Fruit fly (Drosophila melanogaster) whole organism, wandering third instar larva: ENCODE results near the gene CG6055.
A peak's percentile ranks its signal among the peaks of the same experiment; 100 is the strongest.

Source experiments
- Abd-B ChIP-seq: fragments of >200 bp; optimal IDR thresholded peaks from 2 replicates; lab custom pipeline; 2017; ENCODE audit warnings: missing biosample characterization, missing genetic modification characterization
- CG32264 ChIP-seq: fragments of 200-800 bp; sonication (Bioruptor generic); optimal IDR thresholded peaks from 2 replicates; lab custom pipeline; 2016; ENCODE audit warnings: missing biosample characterization, missing genetic modification characterization
- CG9705 ChIP-seq: fragments of 200-800 bp; sonication (Bioruptor generic); optimal IDR thresholded peaks from 2 replicates; lab custom pipeline; 2018; ENCODE audit warnings: missing biosample characterization, mild to moderate bottlenecking, missing genetic modification characterization
- CrebA ChIP-seq: fragments of 200-800 bp; sonication (Bioruptor generic); optimal IDR thresholded peaks from 2 replicates; lab custom pipeline; 2016; ENCODE audit warnings: missing biosample characterization, mild to moderate bottlenecking, missing genetic modification characterization, borderline replicate concordance
- Dif ChIP-seq: fragments of 200-275, 200-300 bp; sonication (Bioruptor generic); optimal IDR thresholded peaks from 2 replicates; lab custom pipeline; 2018; ENCODE audit warnings: missing biosample characterization, missing genetic modification characterization; ENCODE audit not compliant: partially characterized antibody
- GATAd ChIP-seq: sonication (Bioruptor generic); optimal IDR thresholded peaks from 2 replicates; lab custom pipeline; 2016; ENCODE audit warnings: missing biosample characterization, missing genetic modification characterization
- HLH106 ChIP-seq: fragments of 200-800 bp; optimal IDR thresholded peaks from 3 replicates; lab custom pipeline; 2019; ENCODE audit warnings: missing biosample characterization, mild to moderate bottlenecking, missing genetic modification characterization, moderate library complexity
- Hnf4 ChIP-seq: fragments of 200-800 bp; sonication (Bioruptor generic); optimal IDR thresholded peaks from 2 replicates; lab custom pipeline; 2016; ENCODE audit warnings: missing biosample characterization, mild to moderate bottlenecking, missing genetic modification characterization
- Hr83 ChIP-seq: fragments of 200-300 bp; sonication (Bioruptor generic); optimal IDR thresholded peaks from 2 replicates; lab custom pipeline; 2016; ENCODE audit warnings: missing biosample characterization, mild to moderate bottlenecking, missing genetic modification characterization, moderate library complexity; ENCODE audit not compliant: poor library complexity, severe bottlenecking
- Jra ChIP-seq: sonication (Bioruptor generic); optimal IDR thresholded peaks from 2 replicates; lab custom pipeline; 2016; ENCODE audit warnings: missing biosample characterization, missing genetic modification characterization
- Mio ChIP-seq: sonication (Bioruptor generic); optimal IDR thresholded peaks from 2 replicates; lab custom pipeline; 2016; ENCODE audit warnings: missing biosample characterization, missing genetic modification characterization
- Myc ChIP-seq: fragments of >200 bp; optimal IDR thresholded peaks from 2 replicates; lab custom pipeline; 2017
- N ChIP-seq: fragments of >200 bp; optimal IDR thresholded peaks from 2 replicates; lab custom pipeline; 2018; ENCODE audit warnings: missing biosample characterization, missing external identifiers, missing genetic modification characterization
- OdsH ChIP-seq: fragments of 200-800 bp; sonication (Bioruptor generic); optimal IDR thresholded peaks from 2 replicates; lab custom pipeline; 2016; ENCODE audit warnings: missing biosample characterization, mild to moderate bottlenecking, missing genetic modification characterization
- Rel ChIP-seq, 2 experiments: fragments of 200-800 bp; sonication (Bioruptor generic) in 1 of 2; optimal IDR thresholded peaks; 2 replicates in 1 of 2; 3 replicates in 1 of 2; lab custom pipeline; 2016 to 2019; ENCODE audit warnings: mild to moderate bottlenecking in 2 of 2, missing biosample characterization in 2 of 2, missing genetic modification characterization in 2 of 2, moderate library complexity in 1 of 2
- Vsx2 ChIP-seq: fragments of 200-300, 225-300 bp; sonication (Bioruptor generic); optimal IDR thresholded peaks from 2 replicates; lab custom pipeline; 2018; ENCODE audit warnings: missing biosample characterization, missing genetic modification characterization; ENCODE audit not compliant: partially characterized antibody
- br ChIP-seq: fragments of 200-800 bp; sonication (Bioruptor generic); optimal IDR thresholded peaks from 2 replicates; lab custom pipeline; 2016; ENCODE audit warnings: missing biosample characterization, missing genetic modification characterization
- dmrt93B ChIP-seq: fragments of 200-800 bp; sonication (Bioruptor generic); optimal IDR thresholded peaks from 2 replicates; lab custom pipeline; 2018; ENCODE audit warnings: missing biosample characterization, mild to moderate bottlenecking, missing genetic modification characterization
- dsf ChIP-seq: sonication (Bioruptor generic); optimal IDR thresholded peaks from 2 replicates; lab custom pipeline; 2016; ENCODE audit warnings: missing biosample characterization, missing genetic modification characterization, borderline replicate concordance
- ey ChIP-seq: fragments of 200-800 bp; sonication (Bioruptor generic); optimal IDR thresholded peaks from 2 replicates; lab custom pipeline; 2016; ENCODE audit warnings: missing biosample characterization, missing genetic modification characterization
- foxo ChIP-seq, 2 experiments: fragments of 200-800 bp; sonication (Bioruptor generic); optimal IDR thresholded peaks; 2 replicates in 1 of 2; 3 replicates in 1 of 2; lab custom pipeline; 2016 to 2017; ENCODE audit warnings: missing biosample characterization in 2 of 2, missing genetic modification characterization in 2 of 2
- fru ChIP-seq: fragments of 200-800 bp; sonication (Bioruptor generic); optimal IDR thresholded peaks from 3 replicates; lab custom pipeline; 2016; ENCODE audit warnings: missing biosample characterization, mild to moderate bottlenecking, missing genetic modification characterization
- h ChIP-seq: fragments of 200-800 bp; sonication (Bioruptor generic); optimal IDR thresholded peaks from 3 replicates; lab custom pipeline; 2016; ENCODE audit warnings: missing biosample characterization, mild to moderate bottlenecking, missing genetic modification characterization
- jim ChIP-seq: fragments of 175-275, 200-325 bp; sonication (Bioruptor generic); optimal IDR thresholded peaks from 2 replicates; lab custom pipeline; 2016; ENCODE audit warnings: missing biosample characterization, mild to moderate bottlenecking, missing genetic modification characterization
- lola ChIP-seq: fragments of >200 bp; optimal IDR thresholded peaks from 2 replicates; lab custom pipeline; 2017; ENCODE audit warnings: missing biosample characterization, missing genetic modification characterization
- pan ChIP-seq: fragments of >200 bp; optimal IDR thresholded peaks from 2 replicates; lab custom pipeline; 2017
- psq ChIP-seq: fragments of 200-800 bp; sonication (Bioruptor generic); optimal IDR thresholded peaks from 3 replicates; lab custom pipeline; 2017; ENCODE audit warnings: missing biosample characterization, mild to moderate bottlenecking, missing genetic modification characterization, moderate library complexity
- rgr ChIP-seq: fragments of 200-800 bp; sonication (Bioruptor generic); optimal IDR thresholded peaks from 3 replicates; lab custom pipeline; 2016; ENCODE audit warnings: missing biosample characterization, mild to moderate bottlenecking, missing genetic modification characterization
- sage ChIP-seq: fragments of 200-800 bp; sonication (Bioruptor generic); optimal IDR thresholded peaks from 2 replicates; lab custom pipeline; 2016; ENCODE audit warnings: missing biosample characterization, mild to moderate bottlenecking, missing genetic modification characterization
- sv ChIP-seq: fragments of 200-800 bp; sonication (Bioruptor generic); optimal IDR thresholded peaks from 3 replicates; lab custom pipeline; 2016; ENCODE audit warnings: missing biosample characterization, missing genetic modification characterization
- tai ChIP-seq: sonication (Bioruptor generic); optimal IDR thresholded peaks from 2 replicates; lab custom pipeline; 2016; ENCODE audit warnings: missing biosample characterization, missing genetic modification characterization
- usp ChIP-seq: fragments of >200 bp; optimal IDR thresholded peaks from 2 replicates; lab custom pipeline; 2017; ENCODE audit warnings: missing biosample characterization, missing genetic modification characterization
- woc ChIP-seq: sonication (Bioruptor generic); optimal IDR thresholded peaks from 2 replicates; lab custom pipeline; 2016; ENCODE audit warnings: missing biosample characterization, mild to moderate bottlenecking, missing genetic modification characterization

The CG6055 gene

dm6 chr2L:7492508-7492907, 26.2 kb downstream of the CG6055 start:
- TF ChIP-seq sage (GFP tag; lab: Kevin White, UChicago) (no peak), br (no peak), woc (GFP tag; lab: Kevin White, UChicago) (no peak), ey (GFP tag; lab: Kevin White, UChicago) (no peak), tai (GFP tag; lab: Kevin White, UChicago) (no peak), Hnf4 (no peak), HLH106 (tag; lab: Kevin White, UChicago) (no peak), pan (lab: Kevin White, UChicago) (no peak), Rel (GFP tag; optimal IDR thresholded peaks at IDR 0.05; lab: Kevin White, UChicago) (no peak), Rel (tag; optimal IDR thresholded peaks at IDR 0.05; lab: Kevin White, UChicago) (no peak), Vsx2 (GFP tag; lab: Kevin White, UChicago) (no peak), CrebA (GFP tag; lab: Kevin White, UChicago) (no peak), Dif (GFP tag; lab: Kevin White, UChicago) (no peak), h (no peak), OdsH (GFP tag; lab: Kevin White, UChicago) (no peak), fru (GFP tag; lab: Kevin White, UChicago) (no peak)
- TF ChIP-seq, all 38 proteins: peak for 0

- TF ChIP-seq fru (GFP tag; lab: Kevin White, UChicago) (no peak), Rel (GFP tag; optimal IDR thresholded peaks at IDR 0.05; lab: Kevin White, UChicago) (no peak), Rel (tag; optimal IDR thresholded peaks at IDR 0.05; lab: Kevin White, UChicago) (no peak), CG32264 (no peak), OdsH (GFP tag; lab: Kevin White, UChicago) (no peak), N (GFP tag; lab: Kevin White, UChicago) (no peak), Hnf4 (peak; percentile 25), Hr83 (GFP tag; lab: Kevin White, UChicago) (peak; percentile 46), woc (GFP tag; lab: Kevin White, UChicago) (no peak), Dif (GFP tag; lab: Kevin White, UChicago) (no peak), pan (lab: Kevin White, UChicago) (no peak), br (no peak), Abd-B (GFP tag; lab: Kevin White, UChicago) (no peak), sage (GFP tag; lab: Kevin White, UChicago) (no peak), jim (GFP tag; lab: Kevin White, UChicago) (peak; percentile 3), h (peak; percentile 1), HLH106 (tag; lab: Kevin White, UChicago) (no peak), Vsx2 (GFP tag; lab: Kevin White, UChicago) (no peak), rgr (peak; percentile 3), usp (GFP tag; lab: Kevin White, UChicago) (no peak), sv (GFP tag; lab: Kevin White, UChicago) (no peak), foxo (GFP tag; optimal IDR thresholded peaks at IDR 0.05; lab: Kevin White, UChicago) (no peak), Mio (GFP tag; lab: Kevin White, UChicago) (no peak), CG9705 (GFP tag; lab: Kevin White, UChicago) (no peak), CrebA (GFP tag; lab: Kevin White, UChicago) (no peak), psq (no peak), Jra (GFP tag; lab: Kevin White, UChicago) (no peak), tai (GFP tag; lab: Kevin White, UChicago) (peak; percentile 2)
Observed at dm6 chr2L:7493444-7493843, 27.1 kb downstream of the CG6055 start.

dm6 chr2L:7494341-7495293, 28.3 kb downstream of the CG6055 start:
- TF ChIP-seq woc (GFP tag; lab: Kevin White, UChicago) (no peak), psq (no peak), tai (GFP tag; lab: Kevin White, UChicago) (peak; percentile 42), br (no peak), foxo (GFP tag; optimal IDR thresholded peaks at IDR 0.05; lab: Kevin White, UChicago) (peak in 1 of 2 experiments; percentile 6), dsf (no peak), fru (GFP tag; lab: Kevin White, UChicago) (peak; percentile 10), sv (GFP tag; lab: Kevin White, UChicago) (peak; percentile 25), Vsx2 (GFP tag; lab: Kevin White, UChicago) (no peak), dmrt93B (GFP tag; lab: Kevin White, UChicago) (no peak), lola (GFP tag; lab: Kevin White, UChicago) (no peak), Hr83 (GFP tag; lab: Kevin White, UChicago) (no peak), h (peak; percentile 3), jim (GFP tag; lab: Kevin White, UChicago) (no peak), rgr (no peak), usp (GFP tag; lab: Kevin White, UChicago) (no peak), GATAd (GFP tag; lab: Kevin White, UChicago) (no peak), Hnf4 (no peak), Myc (no peak)
